Fruit fly (Drosophila melanogaster) whole organism, prepupa: ENCODE data around the gene CG2839.

ENCODE experiments used
- CG1621 ChIP-seq: fragments of 200-800 bp; sonication (Bioruptor generic); optimal IDR thresholded peaks from 3 replicates; lab custom pipeline; 2018; ENCODE audit warnings: missing biosample characterization, mild to moderate bottlenecking, missing genetic modification characterization
- Ets96B ChIP-seq: fragments of 200-800 bp; optimal IDR thresholded peaks from 2 replicates; lab custom pipeline; 2019; ENCODE audit warnings: missing biosample characterization, mild to moderate bottlenecking, missing genetic modification characterization, moderate library complexity

dm6 chr2L:594048-594447, 31.4 kb upstream of the CG2839 start:
- no peak for TF ChIP-seq Ets96B
- no peak for TF ChIP-seq CG1621
